Worm (Caenorhabditis elegans): ENCODE measurements around the gene clec-65.
A peak's percentile ranks its signal among the peaks of the same experiment; 100 is the strongest.

Gene clec-65

DNA sequence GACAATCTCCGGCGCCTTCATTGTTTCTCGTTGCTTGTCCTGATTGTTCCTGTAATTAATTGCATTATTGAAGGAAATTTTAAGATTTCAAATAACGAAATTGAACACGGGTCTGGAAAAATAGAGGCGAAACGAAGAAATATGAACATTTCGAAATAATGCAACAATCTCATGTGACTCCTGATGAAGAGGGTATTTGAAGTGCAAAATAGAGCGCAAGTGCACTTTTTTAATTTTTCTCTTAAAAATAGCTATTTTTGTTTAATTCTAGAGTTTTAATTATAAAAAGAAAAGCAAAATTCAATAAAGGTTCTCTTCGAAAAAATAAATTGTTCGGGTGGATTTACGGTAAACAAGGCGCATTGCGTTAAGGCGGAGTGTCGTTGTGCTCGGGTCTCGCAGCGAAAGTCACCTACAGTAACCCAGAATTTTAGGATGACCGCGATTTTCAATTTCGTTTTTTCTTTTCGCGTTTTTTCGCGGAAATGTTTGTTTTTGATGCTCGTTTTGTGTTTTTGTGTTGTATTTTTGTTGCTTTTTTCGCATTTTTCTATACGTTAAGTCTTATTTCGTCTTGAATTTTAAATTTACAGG lies 17.9 kb downstream of the clec-65 start, which contains the start of the genes F58G1.2 and wago-4 (continued):
- no peak for TF ChIP-seq ceh-58 (GFP tag; IDR thresholded peaks at IDR 0.05)
- no peak for TF ChIP-seq nfya-1 (tag; optimal IDR thresholded peaks at IDR 0.05; ENCODE audit: borderline replicate concordance, insufficient read depth)
- no peak for TF ChIP-seq mes-4 (tag; optimal IDR thresholded peaks at IDR 0.05)
- TF ChIP-seq F49E8.2 (tag; optimal IDR thresholded peaks at IDR 0.05; ENCODE audit: insufficient read depth), result peak; percentile 88
- TF ChIP-seq sea-2 (GFP tag; IDR thresholded peaks at IDR 0.05), result no peak
- TF ChIP-seq dpff-1 (tag; optimal IDR thresholded peaks at IDR 0.05), result no peak
- no peak for TF ChIP-seq egl-44 (GFP tag; IDR thresholded peaks at IDR 0.05)
- TF ChIP-seq chd-7 (tag; optimal IDR thresholded peaks at IDR 0.05), result no peak
- no peak for TF ChIP-seq zim-3 (tag; optimal IDR thresholded peaks at IDR 0.05)
- no peak for TF ChIP-seq ztf-18 (tag; optimal IDR thresholded peaks at IDR 0.05)
- TF ChIP-seq cebp-2 (GFP tag; IDR thresholded peaks at IDR 0.05), result no peak
- TF ChIP-seq gei-17 (GFP tag; optimal IDR thresholded peaks at IDR 0.05), result no peak
- TF ChIP-seq rpc-1 (optimal IDR thresholded peaks at IDR 0.05), result no peak
- TF ChIP-seq rpc-1 (tag; optimal IDR thresholded peaks at IDR 0.05), result no peak
- TF ChIP-seq ztf-25 (GFP tag; IDR thresholded peaks at IDR 0.05), result no peak
- peak; percentile 90 for TF ChIP-seq efl-1 (GFP tag; optimal IDR thresholded peaks at IDR 0.05)
- no peak for TF ChIP-seq nhr-179 (tag; optimal IDR thresholded peaks at IDR 0.05)
- no peak for TF ChIP-seq sptf-2 (GFP tag; optimal IDR thresholded peaks at IDR 0.05)
- peak; percentile 44 for TF ChIP-seq F23B12.7 (tag; optimal IDR thresholded peaks at IDR 0.05; ENCODE audit: insufficient read depth)
- no peak for TF ChIP-seq him-1 (tag; optimal IDR thresholded peaks at IDR 0.05)
- no peak for TF ChIP-seq ztf-22 (GFP tag; optimal IDR thresholded peaks at IDR 0.05)
- no peak for TF ChIP-seq ekl-4 (GFP tag; IDR thresholded peaks at IDR 0.05)
- no peak for TF ChIP-seq F55B11.4 (tag; optimal IDR thresholded peaks at IDR 0.05; ENCODE audit: borderline replicate concordance, insufficient read depth)
- TF ChIP-seq T07F8.4 (tag; optimal IDR thresholded peaks at IDR 0.05), result no peak
- TF ChIP-seq ceh-100 (GFP tag; IDR thresholded peaks at IDR 0.05), result 0 out of 2 replicates have a peak, but pooled peaks have one; percentile 13
- TF ChIP-seq ets-4 (GFP tag; optimal IDR thresholded peaks at IDR 0.05), result no peak
- no peak for TF ChIP-seq F57A8.1 (GFP tag; optimal IDR thresholded peaks at IDR 0.05)
- TF ChIP-seq madf-10 (tag; optimal IDR thresholded peaks at IDR 0.05), result no peak
- no peak for TF ChIP-seq atf-7 (tag; optimal IDR thresholded peaks at IDR 0.05)
- no peak for TF ChIP-seq lin-26 (GFP tag; IDR thresholded peaks at IDR 0.05)
- no peak for TF ChIP-seq ztf-26 (tag; optimal IDR thresholded peaks at IDR 0.05)
- TF ChIP-seq let-607 (tag; optimal IDR thresholded peaks at IDR 0.05), result no peak
- peak; percentile 82 for TF ChIP-seq dox-1 (GFP tag; IDR thresholded peaks at IDR 0.05)
- TF ChIP-seq Y79H2A.3 (GFP tag; conservative IDR thresholded peaks at IDR 0.05), result 0 out of 2 replicates have a peak, but pooled peaks have one; percentile 24
- TF ChIP-seq lsl-1 (GFP tag; optimal IDR thresholded peaks at IDR 0.05), result peak; percentile 94
- no peak for TF ChIP-seq attf-6 (GFP tag; IDR thresholded peaks at IDR 0.05)
- no peak for TF ChIP-seq Y67H2A.10 (GFP tag; conservative IDR thresholded peaks at IDR 0.05)
- TF ChIP-seq let-526 (GFP tag; IDR thresholded peaks at IDR 0.05), result no peak
- TF ChIP-seq tbx-9 (tag; optimal IDR thresholded peaks at IDR 0.05; ENCODE audit: borderline replicate concordance), result no peak
- TF ChIP-seq F22D6.2 (tag; optimal IDR thresholded peaks at IDR 0.05), result no peak
- TF ChIP-seq madf-6 (GFP tag; IDR thresholded peaks at IDR 0.05), result peak; percentile 94
- TF ChIP-seq hrde-1 (tag; optimal IDR thresholded peaks at IDR 0.05; ENCODE audit: borderline replicate concordance), result no peak
- TF ChIP-seq unc-130 (GFP tag; optimal IDR thresholded peaks at IDR 0.05), result peak; percentile 10
- no peak for TF ChIP-seq B0261.1 (tag; optimal IDR thresholded peaks at IDR 0.05)
- no peak for TF ChIP-seq hlh-26 (GFP tag; conservative IDR thresholded peaks at IDR 0.05)
- TF ChIP-seq rcor-1 (GFP tag; IDR thresholded peaks at IDR 0.05), result peak; percentile 51; the same call in 1 of the 2 replicates
- no peak for TF ChIP-seq nhr-27 (tag; optimal IDR thresholded peaks at IDR 0.05)
- TF ChIP-seq lin-54 (GFP tag; optimal IDR thresholded peaks at IDR 0.05), result peak; percentile 70
